Worm (Caenorhabditis elegans) whole organism, L3 larva: ENCODE results near the gene srh-243.

ENCODE experiments used
- aly-2 ChIP-seq: fragments of 150-350 bp; optimal IDR thresholded peaks from 2 replicates; lab custom pipeline; 2014; ENCODE audit warnings: missing biosample characterization, missing genetic modification characterization
- ceh-82 ChIP-seq: fragments of 150-350 bp; optimal IDR thresholded peaks from 2 replicates; lab custom pipeline; 2014; ENCODE audit warnings: missing biosample characterization, missing genetic modification characterization
- ceh-9 ChIP-seq: sonication (generic microtip); optimal IDR thresholded peaks from 2 replicates; lab custom pipeline; 2018; ENCODE audit warnings: missing biosample characterization, missing genetic modification characterization
- egl-5 ChIP-seq: fragments of 150-350 bp; optimal IDR thresholded peaks from 2 replicates; lab custom pipeline; 2017; ENCODE audit warnings: missing biosample characterization, missing genetic modification reagents, missing genetic modification characterization, inconsistent platforms
- elt-1 ChIP-seq: fragments of 150-350 bp; optimal IDR thresholded peaks from 2 replicates; lab custom pipeline; 2014; ENCODE audit warnings: missing biosample characterization, missing genetic modification characterization
- fkh-10 ChIP-seq: sonication (generic microtip); optimal IDR thresholded peaks from 2 replicates; lab custom pipeline; 2017; ENCODE audit warnings: missing biosample characterization, missing genetic modification reagents, missing genetic modification characterization
- fos-1 ChIP-seq: fragments of 150-350 bp; optimal IDR thresholded peaks from 2 replicates; lab custom pipeline; 2014; ENCODE audit warnings: missing biosample characterization, missing genetic modification characterization
- mdl-1 ChIP-seq: fragments of 150-350 bp; optimal IDR thresholded peaks from 2 replicates; lab custom pipeline; 2014; ENCODE audit warnings: missing biosample characterization, missing genetic modification characterization
- nhr-76 ChIP-seq: fragments of 150-350 bp; sonication (generic microtip); optimal IDR thresholded peaks from 5 replicates; lab custom pipeline; 2014; ENCODE audit warnings: missing biosample characterization, missing genetic modification characterization
- pha-4 ChIP-seq: fragments of 150-350 bp; optimal IDR thresholded peaks from 2 replicates; lab custom pipeline; 2014; ENCODE audit warnings: missing biosample characterization, missing genetic modification reagents, missing genetic modification characterization
- unc-39 ChIP-seq: sonication (generic microtip); optimal IDR thresholded peaks from 4 replicates; lab custom pipeline; 2017; ENCODE audit warnings: missing biosample characterization, missing genetic modification characterization
- unc-62 ChIP-seq: fragments of 150-350 bp; sonication (generic microtip); optimal IDR thresholded peaks from 4 replicates; lab custom pipeline; 2014; ENCODE audit warnings: missing biosample characterization, missing genetic modification reagents, missing genetic modification characterization
- zag-1 ChIP-seq: fragments of 150-350 bp; optimal IDR thresholded peaks from 2 replicates; lab custom pipeline; 2014; ENCODE audit warnings: missing biosample characterization, missing genetic modification characterization

ce11 chrV:2877509-2877908 is 7.3 kb downstream of the srh-243 start, which contains the start of gene F37B4.10:
- TF ChIP-seq unc-62 (GFP tag; lab: Kevin White, UChicago) (no peak), egl-5 (no peak), aly-2 (tag; lab: Kevin White, UChicago) (no peak), nhr-76 (no peak), mdl-1 (no peak), fkh-10 (GFP tag; lab: Kevin White, UChicago) (no peak), elt-1 (tag; lab: Kevin White, UChicago) (no peak), zag-1 (no peak), pha-4 (tag; lab: Kevin White, UChicago) (no peak), fos-1 (tag; lab: Kevin White, UChicago) (no peak), ceh-9 (tag; lab: Kevin White, UChicago) (no peak), unc-39 (tag; lab: Kevin White, UChicago) (no peak), ceh-82 (tag; lab: Kevin White, UChicago) (no peak)
